Fruit fly (Drosophila melanogaster) whole organism, embryonic: ENCODE results near the gene Cdc14.

ENCODE experiments used
- ATbp ChIP-seq: fragments of 200-800 bp; sonication (Bioruptor generic); optimal IDR thresholded peaks from 2 replicates; lab custom pipeline; 2017; ENCODE audit warnings: missing biosample characterization, mild to moderate bottlenecking, missing genetic modification characterization, missing genetic modification reagents
- BtbVII ChIP-seq: fragments of 200-800 bp; sonication (Bioruptor generic); optimal IDR thresholded peaks from 3 replicates; lab custom pipeline; 2017; ENCODE audit warnings: missing biosample characterization, mild to moderate bottlenecking, missing genetic modification characterization
- CG12391 ChIP-seq: fragments of 200-800 bp; sonication (Bioruptor generic); optimal IDR thresholded peaks from 3 replicates; lab custom pipeline; 2018; ENCODE audit warnings: missing biosample characterization, mild to moderate bottlenecking, missing genetic modification characterization, moderate library complexity
- CG13624 ChIP-seq: fragments of 200-800 bp; sonication (Bioruptor generic); optimal IDR thresholded peaks from 2 replicates; lab custom pipeline; 2016; ENCODE audit warnings: missing biosample characterization, missing genetic modification characterization
- CG16779 ChIP-seq: fragments of 200-800 bp; sonication (Bioruptor generic); IDR thresholded peaks from 2 replicates; pipeline ENCODE4 v1.3.6; 2022; ENCODE audit warnings: missing biosample characterization, missing genetic modification characterization
- CG1792 ChIP-seq: fragments of 200-800 bp; sonication (Bioruptor generic); optimal IDR thresholded peaks from 2 replicates; lab custom pipeline; 2016; ENCODE audit warnings: missing biosample characterization, missing genetic modification characterization
- CG18764 ChIP-seq: fragments of 200-800 bp; sonication (Bioruptor generic); optimal IDR thresholded peaks from 3 replicates; lab custom pipeline; 2016; ENCODE audit warnings: missing biosample characterization, missing genetic modification characterization
- CG2129 ChIP-seq: fragments of 200-800 bp; sonication (Bioruptor generic); IDR thresholded peaks from 2 replicates; pipeline ENCODE4 v1.3.6; 2022; ENCODE audit warnings: missing biosample characterization, missing genetic modification characterization; ENCODE audit not compliant: partially characterized antibody
- CG2875 ChIP-seq: fragments of 200-800 bp; sonication (Bioruptor generic); optimal IDR thresholded peaks from 2 replicates; lab custom pipeline; 2017; ENCODE audit warnings: missing biosample characterization, mild to moderate bottlenecking, missing genetic modification characterization, missing genetic modification reagents
- CG30403 ChIP-seq: fragments of 200-800 bp; sonication (Bioruptor generic); optimal IDR thresholded peaks from 3 replicates; lab custom pipeline; 2016; ENCODE audit warnings: missing biosample characterization, missing genetic modification characterization
- CG31365 ChIP-seq: fragments of 200-800 bp; sonication (Bioruptor generic); optimal IDR thresholded peaks from 2 replicates; lab custom pipeline; 2018; ENCODE audit warnings: missing biosample characterization, mild to moderate bottlenecking, missing genetic modification characterization
- CG4328 ChIP-seq: fragments of 200-800 bp; sonication (Bioruptor generic); optimal IDR thresholded peaks from 3 replicates; lab custom pipeline; 2017; ENCODE audit warnings: missing biosample characterization, missing genetic modification reagents, missing genetic modification characterization
- CG4730 ChIP-seq: fragments of 200-800 bp; sonication (Bioruptor generic); IDR thresholded peaks from 2 replicates; pipeline ENCODE4 v1.3.6; 2022; ENCODE audit warnings: missing biosample characterization, missing genetic modification characterization
- CG6654 ChIP-seq: fragments of 200-800 bp; sonication (Bioruptor generic); optimal IDR thresholded peaks from 2 replicates; lab custom pipeline; 2017; ENCODE audit warnings: missing biosample characterization, mild to moderate bottlenecking, missing genetic modification characterization
- CG6683 ChIP-seq: fragments of 200-800 bp; sonication (Bioruptor generic); optimal IDR thresholded peaks from 2 replicates; lab custom pipeline; 2017; ENCODE audit warnings: missing biosample characterization, mild to moderate bottlenecking, missing genetic modification characterization, missing genetic modification reagents
- CG6765 ChIP-seq: fragments of 200-800 bp; sonication (Bioruptor generic); optimal IDR thresholded peaks from 3 replicates; lab custom pipeline; 2017; ENCODE audit warnings: missing biosample characterization, mild to moderate bottlenecking, missing genetic modification characterization
- CG7786 ChIP-seq: fragments of 200-800 bp; sonication (Bioruptor generic); optimal IDR thresholded peaks from 2 replicates; lab custom pipeline; 2016; ENCODE audit warnings: missing biosample characterization, missing genetic modification characterization
- CG8281 ChIP-seq: fragments of 200-800 bp; sonication (Bioruptor generic); optimal IDR thresholded peaks from 2 replicates; lab custom pipeline; 2018; ENCODE audit warnings: missing biosample characterization, mild to moderate bottlenecking, missing genetic modification characterization, moderate library complexity
- Camta ChIP-seq: fragments of 200-800 bp; sonication (Bioruptor generic); optimal IDR thresholded peaks from 2 replicates; lab custom pipeline; 2016; ENCODE audit warnings: missing biosample characterization, missing genetic modification characterization
- D ChIP-seq, 2 experiments: fragments of 200-800 bp in 1 of 2; fragments of >200 bp in 1 of 2; sonication (Bioruptor generic) in 1 of 2; optimal IDR thresholded peaks; 2 replicates in 1 of 2; 3 replicates in 1 of 2; lab custom pipeline; 2017; ENCODE audit warnings: mild to moderate bottlenecking in 1 of 2, missing biosample characterization in 1 of 2, missing genetic modification characterization in 1 of 2, missing genetic modification reagents in 1 of 2
- HLHmδ ChIP-seq: fragments of 200-800 bp; sonication (Bioruptor generic); optimal IDR thresholded peaks from 2 replicates; lab custom pipeline; 2018; ENCODE audit warnings: missing biosample characterization, mild to moderate bottlenecking, missing genetic modification characterization, moderate library complexity
- Kr ChIP-seq: fragments of 200-800 bp; sonication (Bioruptor generic); optimal IDR thresholded peaks from 2 replicates; lab custom pipeline; 2017; ENCODE audit warnings: missing biosample characterization, mild to moderate bottlenecking, missing genetic modification characterization
- NC2α ChIP-seq: fragments of 200-800 bp; sonication (Bioruptor generic); optimal IDR thresholded peaks from 2 replicates; lab custom pipeline; 2016; ENCODE audit warnings: missing biosample characterization, missing genetic modification characterization
- Oli ChIP-seq: fragments of 200-800 bp; sonication (Bioruptor generic); optimal IDR thresholded peaks from 2 replicates; lab custom pipeline; 2018; ENCODE audit warnings: missing biosample characterization, mild to moderate bottlenecking, missing genetic modification characterization, moderate library complexity
- Poxn ChIP-seq: fragments of 200-800 bp; sonication (Bioruptor generic); IDR thresholded peaks from 2 replicates; pipeline ENCODE4 v1.3.6; 2022; ENCODE audit warnings: missing biosample characterization, missing genetic modification characterization
- Spps ChIP-seq: fragments of 200-800 bp; sonication (Bioruptor generic); optimal IDR thresholded peaks from 2 replicates; lab custom pipeline; 2018; ENCODE audit warnings: missing biosample characterization, mild to moderate bottlenecking, missing genetic modification characterization
- aop ChIP-seq: fragments of 200-800 bp; sonication (Bioruptor generic); IDR thresholded peaks from 2 replicates; pipeline ENCODE4 v1.3.6; 2022; ENCODE audit warnings: missing biosample characterization, missing genetic modification characterization
- bowl ChIP-seq: fragments of 200-800 bp; sonication (Bioruptor generic); IDR thresholded peaks from 2 replicates; pipeline ENCODE4 v1.3.6; 2022; ENCODE audit warnings: missing biosample characterization, missing genetic modification characterization
- br ChIP-seq: fragments of >200 bp; optimal IDR thresholded peaks from 2 replicates; lab custom pipeline; 2017
- cg ChIP-seq: fragments of 200-800 bp; sonication (Bioruptor generic); optimal IDR thresholded peaks from 3 replicates; lab custom pipeline; 2019; ENCODE audit warnings: missing biosample characterization, mild to moderate bottlenecking, missing genetic modification characterization, moderate library complexity
- croc ChIP-seq: fragments of 200-800 bp; sonication (Bioruptor generic); conservative IDR thresholded peaks from 3 replicates; pipeline ENCODE4 v1.3.6; 2022; ENCODE audit warnings: missing biosample characterization, missing genetic modification characterization
- crol ChIP-seq: fragments of 200-800 bp; sonication (Bioruptor generic); IDR thresholded peaks from 2 replicates; pipeline ENCODE4 v1.3.6; 2022; ENCODE audit warnings: missing biosample characterization, missing genetic modification characterization
- dmrt11E ChIP-seq: fragments of 200-800 bp; sonication (Bioruptor generic); optimal IDR thresholded peaks from 3 replicates; lab custom pipeline; 2018; ENCODE audit warnings: missing biosample characterization, mild to moderate bottlenecking, missing genetic modification characterization, moderate library complexity
- dysf ChIP-seq: fragments of 200-800 bp; sonication (Bioruptor generic); IDR thresholded peaks from 3 replicates; pipeline ENCODE4 v1.3.6; 2022; ENCODE audit warnings: missing biosample characterization, missing genetic modification characterization
- eyg ChIP-seq: fragments of 200-800 bp; sonication (Bioruptor generic); optimal IDR thresholded peaks from 3 replicates; lab custom pipeline; 2016; ENCODE audit warnings: missing biosample characterization, missing genetic modification characterization
- gro ChIP-seq: fragments of 200-800 bp; sonication (Bioruptor generic); optimal IDR thresholded peaks from 2 replicates; lab custom pipeline; 2016; ENCODE audit warnings: missing biosample characterization, missing genetic modification characterization
- mirr ChIP-seq: fragments of 200-800 bp; sonication (Bioruptor generic); optimal IDR thresholded peaks from 3 replicates; lab custom pipeline; 2018; ENCODE audit warnings: missing biosample characterization, mild to moderate bottlenecking, missing genetic modification characterization
- nmo ChIP-seq: fragments of 200-800 bp; sonication (Bioruptor generic); optimal IDR thresholded peaks from 2 replicates; lab custom pipeline; 2018; ENCODE audit warnings: missing biosample characterization, mild to moderate bottlenecking, missing genetic modification characterization, moderate library complexity
- oc ChIP-seq: fragments of 200-800 bp; sonication (Bioruptor generic); optimal IDR thresholded peaks from 2 replicates; lab custom pipeline; 2018; ENCODE audit warnings: missing biosample characterization, mild to moderate bottlenecking, missing genetic modification characterization, moderate library complexity
- org-1 ChIP-seq: fragments of 200-800 bp; sonication (Bioruptor generic); optimal IDR thresholded peaks from 2 replicates; lab custom pipeline; 2017; ENCODE audit warnings: missing biosample characterization, missing genetic modification characterization
- peb ChIP-seq: fragments of 200-800 bp; sonication (Bioruptor generic); IDR thresholded peaks from 2 replicates; pipeline ENCODE4 v1.3.6; 2022; ENCODE audit warnings: missing biosample characterization, missing genetic modification characterization
- pum ChIP-seq: fragments of 200-800 bp; sonication (Bioruptor generic); optimal IDR thresholded peaks from 2 replicates; lab custom pipeline; 2016; ENCODE audit warnings: missing biosample characterization, missing genetic modification characterization
- ranshi ChIP-seq: fragments of 200-800 bp; sonication (Bioruptor generic); IDR thresholded peaks from 2 replicates; pipeline ENCODE4 v1.3.6; 2022; ENCODE audit warnings: missing biosample characterization, missing genetic modification characterization
- row ChIP-seq: fragments of 200-800 bp; sonication (Bioruptor generic); IDR thresholded peaks from 3 replicates; pipeline ENCODE4 v1.3.6; 2022; ENCODE audit warnings: missing biosample characterization, missing genetic modification characterization
- sc ChIP-seq, 3 experiments: fragments of >200 bp in 2 of 3; fragments of 200-800 bp in 1 of 3; sonication (Bioruptor generic) in 1 of 3; optimal IDR thresholded peaks; 2 replicates in 2 of 3; 3 replicates in 1 of 3; lab custom pipeline; 2017; ENCODE audit warnings: mild to moderate bottlenecking in 1 of 3, missing biosample characterization in 1 of 3, missing genetic modification characterization in 1 of 3, missing genetic modification reagents in 1 of 3
- schlank ChIP-seq: fragments of 200-800 bp; sonication (Bioruptor generic); optimal IDR thresholded peaks from 2 replicates; lab custom pipeline; 2018; ENCODE audit warnings: missing biosample characterization, mild to moderate bottlenecking, missing genetic modification characterization
- slbo ChIP-seq: fragments of 200-800 bp; sonication (Bioruptor generic); IDR thresholded peaks from 2 replicates; pipeline ENCODE4 v1.3.6; 2022; ENCODE audit warnings: missing biosample characterization, missing genetic modification characterization
- sna ChIP-seq: fragments of 200-800 bp; sonication (Bioruptor generic); IDR thresholded peaks from 2 replicates; pipeline ENCODE4 v1.3.6; 2022; ENCODE audit warnings: missing biosample characterization, missing genetic modification characterization; ENCODE audit not compliant: partially characterized antibody
- unpg ChIP-seq: fragments of 200-800 bp; sonication (Bioruptor generic); optimal IDR thresholded peaks from 3 replicates; lab custom pipeline; 2018; ENCODE audit warnings: missing biosample characterization, mild to moderate bottlenecking, missing genetic modification characterization, moderate library complexity

Gene Cdc14

dm6 chr2L:7782788-7783401 is 27.6 kb downstream of the Cdc14 start, which contains the start of gene Brd7-9 (continued):
- TF ChIP-seq CG30403 (GFP tag; lab: Kevin White, UChicago) (peak; percentile 70), D (optimal IDR thresholded peaks at IDR 0.05; lab: Kevin White, UChicago) (no peak), D (GFP tag; optimal IDR thresholded peaks at IDR 0.05; lab: Kevin White, UChicago) (peak; percentile 61), unpg (GFP tag; lab: Kevin White, UChicago) (peak; percentile 81), CG6654 (GFP tag; lab: Kevin White, UChicago) (peak; percentile 18), CG1792 (GFP tag; lab: Kevin White, UChicago) (peak; percentile 26), eyg (GFP tag; lab: Kevin White, UChicago) (peak; percentile 50), Poxn (GFP tag; lab: Robert Waterston, UW) (0 out of 2 replicates have a peak, but pooled peaks have one; percentile 14), CG4730 (GFP tag; lab: Robert Waterston, UW) (peak; percentile 60), HLHmδ (GFP tag; lab: Kevin White, UChicago) (no peak), CG7786 (GFP tag; lab: Kevin White, UChicago) (peak; percentile 28), row (GFP tag; lab: Robert Waterston, UW) (peak; percentile 65), gro (peak; percentile 70), Oli (tag; lab: Kevin White, UChicago) (peak; percentile 73), sna (GFP tag; lab: Robert Waterston, UW) (peak; percentile 43), CG31365 (peak; percentile 48), CG6683 (GFP tag; lab: Kevin White, UChicago) (peak; percentile 57), CG6765 (GFP tag; lab: Kevin White, UChicago) (peak; percentile 57), CG18764 (GFP tag; lab: Kevin White, UChicago) (peak; percentile 43), CG8281 (tag; lab: Kevin White, UChicago) (no peak), CG4328 (GFP tag; lab: Kevin White, UChicago) (no peak), BtbVII (GFP tag; lab: Kevin White, UChicago) (peak; percentile 81), dysf (GFP tag; lab: Robert Waterston, UW) (peak; percentile 82), ATbp (peak; percentile 79), peb (GFP tag; lab: Robert Waterston, UW) (no peak), org-1 (GFP tag; lab: Kevin White, UChicago) (peak; percentile 69), schlank (no peak), Camta (peak; percentile 41), CG16779 (GFP tag; lab: Robert Waterston, UW) (peak; percentile 80), NC2α (GFP tag; lab: Kevin White, UChicago) (no peak), nmo (peak; percentile 56), slbo (GFP tag; lab: Robert Waterston, UW) (peak; percentile 82), ranshi (peak; percentile 83), croc (GFP tag; lab: Robert Waterston, UW) (peak; percentile 44), Kr (GFP tag; lab: Kevin White, UChicago) (no peak), dmrt11E (peak; percentile 52), cg (GFP tag; lab: Kevin White, UChicago) (no peak), CG2875 (GFP tag; lab: Kevin White, UChicago) (peak; percentile 70), CG12391 (tag; lab: Kevin White, UChicago) (peak; percentile 75), CG13624 (GFP tag; lab: Kevin White, UChicago) (peak; percentile 64), Spps (tag; lab: Kevin White, UChicago) (peak; percentile 6), aop (GFP tag; lab: Robert Waterston, UW) (no peak), mirr (GFP tag; lab: Kevin White, UChicago) (no peak), bowl (GFP tag; lab: Robert Waterston, UW) (peak; percentile 55), CG2129 (GFP tag; lab: Robert Waterston, UW) (no peak), br (no peak), pum (peak; percentile 51), crol (0 out of 2 replicates have a peak, but pooled peaks have one; percentile 8), sc (optimal IDR thresholded peaks at IDR 0.05; lab: Kevin White, UChicago) (no peak), sc (GFP tag; optimal IDR thresholded peaks at IDR 0.05; lab: Kevin White, UChicago) (peak; percentile 27), oc (tag; lab: Kevin White, UChicago) (no peak)
